Worm (Caenorhabditis elegans) whole organism, L1 larva: ENCODE results near the gene elt-2.

ENCODE experiments used
- Y116A8C.19 ChIP-seq: sonication (generic microtip); optimal IDR thresholded peaks from 2 replicates; lab custom pipeline; 2016; ENCODE audit warnings: missing compliant biosample characterization, missing genetic modification characterization, borderline replicate concordance
- ceh-8 ChIP-seq: fragments of 200-800 bp; sonication (Bioruptor generic); optimal IDR thresholded peaks from 2 replicates; lab custom pipeline; 2018; ENCODE audit warnings: mild to moderate bottlenecking, missing genetic modification characterization, moderate library complexity, missing compliant biosample characterization
- ces-1 ChIP-seq: fragments of 150-350 bp; optimal IDR thresholded peaks from 2 replicates; lab custom pipeline; 2014; ENCODE audit warnings: missing biosample characterization, missing genetic modification reagents, missing genetic modification characterization
- egl-27 ChIP-seq, 2 experiments: fragments of 150-350 bp in 1 of 2; sonication (generic microtip); optimal IDR thresholded peaks; 3 replicates each; lab custom pipeline; 2017 to 2018; ENCODE audit warnings: missing biosample characterization in 2 of 2, missing genetic modification characterization in 2 of 2, missing genetic modification reagents in 2 of 2
- elt-3 ChIP-seq, 6 experiments: fragments of 150-350 bp in 1 of 6; sonication (generic microtip); optimal IDR thresholded peaks; 2 replicates each; lab custom pipeline; 2017 to 2018; ENCODE audit warnings: missing biosample characterization in 6 of 6, missing genetic modification characterization in 6 of 6, inconsistent platforms in 1 of 6
- ets-5 ChIP-seq: fragments of 200-800 bp; sonication (Bioruptor generic); IDR thresholded peaks from 2 replicates; pipeline ENCODE4 v1.3.6; 2022; ENCODE audit warnings: missing genetic modification characterization, missing compliant biosample characterization
- fkh-10 ChIP-seq: sonication (generic microtip); optimal IDR thresholded peaks from 2 replicates; lab custom pipeline; 2017; ENCODE audit warnings: missing biosample characterization, missing genetic modification reagents, missing genetic modification characterization
- fos-1 ChIP-seq: fragments of 150-350 bp; optimal IDR thresholded peaks from 2 replicates; lab custom pipeline; 2014; ENCODE audit warnings: missing biosample characterization, missing genetic modification characterization
- lin-15B ChIP-seq: fragments of 150-350 bp; sonication (generic microtip); optimal IDR thresholded peaks from 3 replicates; lab custom pipeline; 2014; ENCODE audit warnings: missing biosample characterization, missing genetic modification characterization
- lin-35 ChIP-seq, 2 experiments: fragments of 150-350 bp; optimal IDR thresholded peaks; 2 replicates each; lab custom pipeline; 2014; ENCODE audit warnings: missing biosample characterization in 2 of 2, missing genetic modification characterization in 2 of 2, missing genetic modification reagents in 2 of 2
- lin-39 ChIP-seq: fragments of 150-350 bp; optimal IDR thresholded peaks from 2 replicates; lab custom pipeline; 2014; ENCODE audit warnings: missing biosample characterization, missing genetic modification reagents, missing genetic modification characterization
- lir-3 ChIP-seq: sonication (generic microtip); optimal IDR thresholded peaks from 2 replicates; lab custom pipeline; 2016; ENCODE audit warnings: mild to moderate bottlenecking, missing genetic modification characterization, moderate library complexity, missing compliant biosample characterization; ENCODE audit not compliant: poor library complexity
- mep-1 ChIP-seq: fragments of 150-350 bp; optimal IDR thresholded peaks from 2 replicates; lab custom pipeline; 2014; ENCODE audit warnings: missing biosample characterization, missing genetic modification characterization
- nhr-71 ChIP-seq: sonication (generic microtip); optimal IDR thresholded peaks from 2 replicates; lab custom pipeline; 2016; ENCODE audit warnings: mild to moderate bottlenecking, missing genetic modification characterization, moderate library complexity, missing compliant biosample characterization
- nhr-84 ChIP-seq: sonication (generic microtip); optimal IDR thresholded peaks from 2 replicates; lab custom pipeline; 2017; ENCODE audit warnings: missing biosample characterization, missing genetic modification characterization
- rnt-1 ChIP-seq: sonication (generic microtip); optimal IDR thresholded peaks from 2 replicates; lab custom pipeline; 2016; ENCODE audit warnings: mild to moderate bottlenecking, missing genetic modification characterization, moderate library complexity, missing compliant biosample characterization
- sup-37 ChIP-seq: fragments of 200-800 bp; sonication (Bioruptor generic); optimal IDR thresholded peaks from 2 replicates; lab custom pipeline; 2018; ENCODE audit warnings: mild to moderate bottlenecking, missing genetic modification characterization, missing compliant biosample characterization
- tlp-1 ChIP-seq: fragments of 150-350 bp; optimal IDR thresholded peaks from 2 replicates; lab custom pipeline; 2014; ENCODE audit warnings: missing biosample characterization, missing genetic modification characterization
- unc-30 ChIP-seq: sonication (generic microtip); optimal IDR thresholded peaks from 2 replicates; lab custom pipeline; 2017; ENCODE audit warnings: missing biosample characterization, missing genetic modification characterization
- xbp-1 ChIP-seq: sonication (generic microtip); optimal IDR thresholded peaks from 2 replicates; lab custom pipeline; 2016; ENCODE audit warnings: missing genetic modification characterization, missing compliant biosample characterization
- zip-4 ChIP-seq: fragments of 200-800 bp; sonication (Bioruptor generic); optimal IDR thresholded peaks from 2 replicates; lab custom pipeline; 2018; ENCODE audit warnings: mild to moderate bottlenecking, missing genetic modification characterization, moderate library complexity, missing compliant biosample characterization

Gene elt-2

ce11 chrX:10532180-10532833, 51.3 kb downstream of the elt-2 start (continued):
- TF ChIP-seq rnt-1, result no peak
- no peak for TF ChIP-seq ets-5 (GFP tag; lab: Robert Waterston, UW)
- TF ChIP-seq mep-1, result no peak
- no peak for TF ChIP-seq sup-37 (GFP tag; lab: Kevin White, UChicago)
- TF ChIP-seq lin-35 (GFP tag; optimal IDR thresholded peaks at IDR 0.05; lab: Kevin White, UChicago), result peak in 1 of 2 experiments; percentile 38
- no peak for TF ChIP-seq Y116A8C.19 (tag; lab: Kevin White, UChicago)
- no peak for TF ChIP-seq lir-3 (tag; lab: Kevin White, UChicago)
- no peak for TF ChIP-seq ceh-8
- TF ChIP-seq tlp-1 (tag; lab: Kevin White, UChicago), result no peak
- no peak for TF ChIP-seq fos-1
- TF ChIP-seq xbp-1 (tag; lab: Kevin White, UChicago), result no peak
- TF ChIP-seq fkh-10 (GFP tag; lab: Kevin White, UChicago), result no peak
- TF ChIP-seq lin-39 (tag; lab: Kevin White, UChicago), result no peak
- TF ChIP-seq ces-1 (GFP tag; lab: Kevin White, UChicago), result no peak
- TF ChIP-seq lin-15B (tag; lab: Kevin White, UChicago), result no peak
- TF ChIP-seq egl-27 (tag; optimal IDR thresholded peaks at IDR 0.05; lab: Kevin White, UChicago), result no peak
- TF ChIP-seq nhr-71 (tag; lab: Kevin White, UChicago), result peak; percentile 15
- TF ChIP-seq zip-4 (GFP tag; lab: Kevin White, UChicago), result no peak
- no peak for TF ChIP-seq nhr-84 (tag; lab: Kevin White, UChicago)
- no peak for TF ChIP-seq unc-30 (tag; lab: Kevin White, UChicago)
- TF ChIP-seq elt-3 (tag; optimal IDR thresholded peaks at IDR 0.05; lab: Kevin White, UChicago), result no peak
- TF ChIP-seq, all 84 proteins: peak for 5
